Fruit fly (Drosophila melanogaster) whole organism: ENCODE measurements around the gene sro.

Experiments used
- CG8478 ChIP-seq: fragments of >200 bp; optimal IDR thresholded peaks from 2 replicates; lab custom pipeline; 2018; ENCODE audit warnings: inconsistent platforms
- Dll ChIP-seq: fragments of >200 bp; optimal IDR thresholded peaks from 2 replicates; lab custom pipeline; 2017
- EcR ChIP-seq, 2 experiments: fragments of >200 bp; optimal IDR thresholded peaks; 2 replicates each; lab custom pipeline; 2017; ENCODE audit warnings: missing biosample characterization in 2 of 2, missing genetic modification characterization in 2 of 2, missing genetic modification reagents in 2 of 2
- pan ChIP-seq: fragments of >200 bp; optimal IDR thresholded peaks from 2 replicates; lab custom pipeline; 2017
- psq ChIP-seq: fragments of >200 bp; optimal IDR thresholded peaks from 2 replicates; lab custom pipeline; 2017
- usp ChIP-seq: fragments of >200 bp; optimal IDR thresholded peaks from 2 replicates; lab custom pipeline; 2017; ENCODE audit warnings: missing biosample characterization, missing genetic modification characterization, mixed read lengths

The sro gene

DNA sequence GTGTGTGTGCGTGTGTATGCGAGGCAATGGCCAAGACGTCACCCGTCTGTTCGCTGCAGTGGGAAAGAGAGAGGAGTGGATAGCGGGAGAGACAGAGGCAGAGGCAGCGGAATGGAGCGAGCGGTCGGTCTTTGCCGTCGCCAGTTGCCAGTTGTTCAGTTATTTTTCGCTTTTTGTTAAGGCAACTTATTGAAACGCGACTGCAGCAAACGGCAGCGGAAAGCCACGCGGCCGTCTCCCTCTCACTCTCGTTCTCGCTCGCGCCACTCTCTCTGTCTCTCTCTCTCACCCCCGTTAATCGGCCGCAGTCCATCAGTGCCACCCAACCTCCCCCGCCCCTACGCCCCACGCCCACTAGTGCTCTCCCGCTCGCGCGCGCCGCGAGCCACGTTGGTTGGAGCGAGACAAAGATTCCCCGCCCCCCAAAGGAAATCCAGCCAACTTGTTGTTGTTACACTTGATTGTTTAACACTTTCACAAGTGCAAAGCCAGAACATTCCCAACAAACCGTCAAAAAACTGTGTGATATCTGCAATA, 21.5 kb upstream of the sro start:
- TF ChIP-seq EcR (GFP tag; optimal IDR thresholded peaks at IDR 0.05; lab: Kevin White, UChicago) (peak in 1 of 2 experiments; percentile 47), pan (no peak), Dll (lab: Kevin White, UChicago) (peak; percentile 88), psq (lab: Kevin White, UChicago) (no peak), usp (GFP tag; lab: Kevin White, UChicago) (no peak), CG8478 (lab: Kevin White, UChicago) (peak; percentile 82)

- TF ChIP-seq CG8478 (lab: Kevin White, UChicago) = no peak
- TF ChIP-seq EcR (GFP tag; optimal IDR thresholded peaks at IDR 0.05; lab: Kevin White, UChicago) = no peak
- TF ChIP-seq pan = peak; percentile 43
Measured at dm6 chr3R:29773833-29774324, 20.5 kb upstream of the sro start.

DNA sequence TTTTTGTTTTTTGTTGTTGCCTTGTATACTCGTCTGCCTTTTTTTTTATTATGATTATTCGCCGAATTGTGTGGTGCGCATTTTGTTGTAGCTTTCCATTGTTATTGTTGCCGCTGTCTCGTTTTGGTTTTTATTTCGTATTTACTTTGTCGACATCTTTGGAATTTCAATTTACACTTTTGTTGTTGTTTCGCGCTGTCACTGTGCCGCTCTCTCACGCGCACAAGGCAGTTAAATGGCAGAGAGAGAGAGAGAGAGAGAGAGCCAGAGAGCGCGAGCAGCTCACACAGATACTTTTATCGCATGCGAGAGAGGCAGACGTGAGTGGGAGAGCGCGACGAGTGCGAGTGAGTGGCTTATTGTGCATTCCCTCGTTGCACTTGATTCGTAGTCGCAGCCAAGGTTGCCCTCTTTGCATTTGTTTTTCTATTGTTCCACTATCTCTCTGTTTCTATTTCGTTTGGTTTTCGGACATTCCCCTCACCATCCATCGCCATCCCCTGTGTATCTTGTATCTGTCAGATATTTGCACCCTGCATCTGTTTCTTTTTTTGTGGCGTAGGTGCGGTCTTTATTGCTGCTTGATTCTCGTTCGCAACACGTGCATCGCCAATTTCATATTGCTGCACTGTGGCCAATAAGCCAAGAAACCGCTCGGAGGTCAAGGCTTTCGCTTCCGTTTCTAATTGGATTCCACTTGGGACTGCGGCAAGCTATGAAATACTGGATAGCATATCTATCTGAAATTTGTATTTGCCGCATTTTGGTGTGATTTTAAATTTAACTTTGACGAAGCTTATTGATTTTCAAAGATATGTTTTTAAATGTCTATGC, 19.8 kb upstream of the sro start:
- no peak for TF ChIP-seq EcR (GFP tag; optimal IDR thresholded peaks at IDR 0.05; lab: Kevin White, UChicago)
- peak; percentile 99 for TF ChIP-seq Dll (lab: Kevin White, UChicago)
- no peak for TF ChIP-seq usp (GFP tag; lab: Kevin White, UChicago)
- TF ChIP-seq psq (lab: Kevin White, UChicago) = no peak
- no peak for TF ChIP-seq pan
- TF ChIP-seq CG8478 (lab: Kevin White, UChicago) = no peak

- TF ChIP-seq EcR (GFP tag; optimal IDR thresholded peaks at IDR 0.05; lab: Kevin White, UChicago) (no peak), Dll (lab: Kevin White, UChicago) (no peak), pan (no peak), psq (lab: Kevin White, UChicago) (no peak), CG8478 (lab: Kevin White, UChicago) (no peak), usp (GFP tag; lab: Kevin White, UChicago) (no peak)
Measured at dm6 chr3R:29775755-29776686, 18.4 kb upstream of the sro start.

DNA sequence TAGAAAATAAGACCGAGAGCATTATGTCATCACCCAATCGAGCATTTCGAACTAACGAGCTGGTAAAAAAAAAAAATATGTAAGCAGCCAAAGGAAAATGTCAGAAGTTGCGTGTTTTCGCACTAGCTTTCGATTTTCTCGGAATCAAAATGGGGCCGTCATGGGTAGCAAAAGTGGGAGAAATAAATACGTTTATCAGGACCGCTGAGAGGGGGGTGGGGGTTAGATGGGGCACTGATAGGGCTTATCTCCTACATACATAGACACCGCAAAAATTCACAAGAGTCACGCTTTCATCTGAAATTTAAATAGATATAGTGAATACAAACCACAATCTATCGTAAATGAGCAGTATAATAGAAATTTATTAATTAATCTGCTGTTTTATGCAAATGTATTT, 17.2 kb upstream of the sro start:
- TF ChIP-seq CG8478 (lab: Kevin White, UChicago) (no peak), pan (no peak), psq (lab: Kevin White, UChicago) (no peak), EcR (GFP tag; optimal IDR thresholded peaks at IDR 0.05; lab: Kevin White, UChicago) (no peak), Dll (lab: Kevin White, UChicago) (no peak), usp (GFP tag; lab: Kevin White, UChicago) (no peak)

- TF ChIP-seq EcR (GFP tag; optimal IDR thresholded peaks at IDR 0.05; lab: Kevin White, UChicago) (peak in 1 of 2 experiments; percentile 0), psq (lab: Kevin White, UChicago) (no peak), CG8478 (lab: Kevin White, UChicago) (no peak), pan (peak; percentile 93)
Measured at dm6 chr3R:29778139-29778984, 16.0 kb upstream of the sro start.

dm6 chr3R:29778985-29779298, 15.5 kb upstream of the sro start:
- no peak for TF ChIP-seq Dll (lab: Kevin White, UChicago)
- TF ChIP-seq pan = no peak
- no peak for TF ChIP-seq EcR (GFP tag; optimal IDR thresholded peaks at IDR 0.05; lab: Kevin White, UChicago)
- no peak for TF ChIP-seq CG8478 (lab: Kevin White, UChicago)
- TF ChIP-seq psq (lab: Kevin White, UChicago) = no peak
- TF ChIP-seq usp (GFP tag; lab: Kevin White, UChicago) = no peak

dm6 chr3R:29780402-29781029, 13.9 kb upstream of the sro start, which contains the start of gene fig:
Gene fig (minus strand): TSS chr3R:29780452.
- TF ChIP-seq EcR (GFP tag; optimal IDR thresholded peaks at IDR 0.05; lab: Kevin White, UChicago) (no peak), pan (no peak), Dll (lab: Kevin White, UChicago) (no peak), psq (lab: Kevin White, UChicago) (no peak), usp (GFP tag; lab: Kevin White, UChicago) (no peak), CG8478 (lab: Kevin White, UChicago) (no peak)

- TF ChIP-seq Dll (lab: Kevin White, UChicago) = no peak
- TF ChIP-seq CG8478 (lab: Kevin White, UChicago) = no peak
- TF ChIP-seq EcR (GFP tag; optimal IDR thresholded peaks at IDR 0.05; lab: Kevin White, UChicago) = no peak
- no peak for TF ChIP-seq pan
Measured at dm6 chr3R:29781874-29782273, 12.5 kb upstream of the sro start.

DNA sequence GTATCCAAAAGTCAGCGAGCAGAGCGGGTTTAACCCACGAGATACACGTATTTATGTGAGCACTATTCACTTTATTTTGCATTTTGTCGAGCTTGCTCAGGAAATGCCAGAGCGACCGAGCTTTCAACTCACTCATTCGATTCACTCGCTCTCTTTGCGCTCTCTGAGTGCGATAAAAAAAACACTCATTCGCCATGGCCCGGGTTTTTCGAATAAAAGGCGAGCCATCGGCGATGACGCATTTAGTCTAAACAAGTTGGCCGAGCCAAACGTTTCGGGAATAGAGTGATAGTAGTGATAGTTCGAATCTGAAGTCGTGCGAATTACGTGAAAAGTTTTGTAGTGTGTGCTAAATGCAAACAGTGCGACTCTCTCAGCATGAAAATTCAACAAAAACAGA, 12.0 kb upstream of the sro start:
- no peak for TF ChIP-seq psq (lab: Kevin White, UChicago)
- peak; percentile 75 for TF ChIP-seq Dll (lab: Kevin White, UChicago)
- TF ChIP-seq CG8478 (lab: Kevin White, UChicago) = no peak
